Worm (Caenorhabditis elegans) whole organism, L2 larva: ENCODE data around the gene Y37D8A.26.

Source experiments
- C34F6.9 ChIP-seq: fragments of 150-350 bp; optimal IDR thresholded peaks from 2 replicates; lab custom pipeline; 2014; ENCODE audit warnings: missing biosample characterization, missing genetic modification characterization
- F13H6.1 ChIP-seq: sonication (generic microtip); optimal IDR thresholded peaks from 2 replicates; lab custom pipeline; 2016; ENCODE audit warnings: missing genetic modification characterization, missing compliant biosample characterization
- R02D3.7 ChIP-seq: fragments of 150-350 bp; optimal IDR thresholded peaks from 2 replicates; lab custom pipeline; 2014; ENCODE audit warnings: missing biosample characterization, missing genetic modification characterization
- Y55F3AM.14 ChIP-seq: fragments of 200-800 bp; sonication (Bioruptor generic); optimal IDR thresholded peaks from 2 replicates; lab custom pipeline; 2018; ENCODE audit warnings: mild to moderate bottlenecking, missing genetic modification characterization, missing compliant biosample characterization
- ZK546.5 ChIP-seq: sonication (generic microtip); optimal IDR thresholded peaks from 2 replicates; lab custom pipeline; 2017; ENCODE audit warnings: missing biosample characterization, missing genetic modification characterization
- alr-1 ChIP-seq: fragments of 150-350 bp; optimal IDR thresholded peaks from 2 replicates; lab custom pipeline; 2014; ENCODE audit warnings: missing biosample characterization, missing genetic modification characterization
- aly-2 ChIP-seq: fragments of 150-350 bp; optimal IDR thresholded peaks from 2 replicates; lab custom pipeline; 2014; ENCODE audit warnings: missing biosample characterization, missing genetic modification characterization
- ama-1 ChIP-seq: fragments of 150-350 bp; optimal IDR thresholded peaks from 2 replicates; lab custom pipeline; 2018; ENCODE audit warnings: inconsistent platforms
- blmp-1 ChIP-seq: sonication (generic microtip); optimal IDR thresholded peaks from 2 replicates; lab custom pipeline; 2017; ENCODE audit warnings: missing genetic modification characterization, mild to moderate bottlenecking, missing compliant biosample characterization, antibody characterized with exemption, moderate library complexity; ENCODE audit not compliant: insufficient read depth
- ceh-16 ChIP-seq: fragments of 150-350 bp; optimal IDR thresholded peaks from 2 replicates; lab custom pipeline; 2014; ENCODE audit warnings: missing biosample characterization, missing genetic modification characterization
- ceh-82 ChIP-seq: fragments of 150-350 bp; optimal IDR thresholded peaks from 2 replicates; lab custom pipeline; 2014; ENCODE audit warnings: missing biosample characterization, missing genetic modification characterization
- crh-2 ChIP-seq: sonication (generic microtip); optimal IDR thresholded peaks from 2 replicates; lab custom pipeline; 2017; ENCODE audit warnings: missing biosample characterization, missing genetic modification characterization
- dmd-4 ChIP-seq: sonication (generic microtip); optimal IDR thresholded peaks from 2 replicates; lab custom pipeline; 2017; ENCODE audit warnings: missing biosample characterization, missing genetic modification characterization
- egl-27 ChIP-seq: sonication (generic microtip); optimal IDR thresholded peaks from 3 replicates; lab custom pipeline; 2017; ENCODE audit warnings: missing biosample characterization, missing genetic modification reagents, missing genetic modification characterization
- elt-3 ChIP-seq: sonication (generic microtip); optimal IDR thresholded peaks from 2 replicates; lab custom pipeline; 2017; ENCODE audit warnings: missing biosample characterization, missing genetic modification characterization
- fos-1 ChIP-seq: fragments of 150-350 bp; optimal IDR thresholded peaks from 2 replicates; lab custom pipeline; 2014; ENCODE audit warnings: missing biosample characterization, missing genetic modification characterization
- gmeb-1 ChIP-seq: fragments of 150-350 bp; optimal IDR thresholded peaks from 2 replicates; lab custom pipeline; 2014; ENCODE audit warnings: missing biosample characterization, missing genetic modification characterization
- lin-11 ChIP-seq: fragments of 150-350 bp; sonication (generic microtip); optimal IDR thresholded peaks from 2 replicates; lab custom pipeline; 2014; ENCODE audit warnings: missing biosample characterization, missing genetic modification characterization, inconsistent platforms, mixed read lengths
- lin-13 ChIP-seq: fragments of 150-350 bp; optimal IDR thresholded peaks from 2 replicates; lab custom pipeline; 2014; ENCODE audit warnings: missing biosample characterization, missing genetic modification reagents, missing genetic modification characterization
- lin-39 ChIP-seq: fragments of 150-350 bp; optimal IDR thresholded peaks from 2 replicates; lab custom pipeline; 2014; ENCODE audit warnings: missing biosample characterization, missing genetic modification reagents, missing genetic modification characterization
- lsy-2 ChIP-seq, 2 experiments: fragments of 150-350 bp in 1 of 2; sonication (generic microtip) in 1 of 2; optimal IDR thresholded peaks; 2 replicates each; lab custom pipeline; 2014 to 2017; ENCODE audit warnings: missing biosample characterization in 2 of 2, missing genetic modification characterization in 2 of 2
- mab-5 ChIP-seq: fragments of 150-350 bp; optimal IDR thresholded peaks from 2 replicates; lab custom pipeline; 2014; ENCODE audit warnings: missing biosample characterization, missing genetic modification characterization
- mdl-1 ChIP-seq, 2 experiments: fragments of 150-350 bp in 1 of 2; sonication (generic microtip) in 1 of 2; optimal IDR thresholded peaks; 2 replicates each; lab custom pipeline; 2017; ENCODE audit warnings: missing biosample characterization in 2 of 2, missing genetic modification characterization in 2 of 2
- nhr-10 ChIP-seq: sonication (generic microtip); optimal IDR thresholded peaks from 2 replicates; lab custom pipeline; 2017; ENCODE audit warnings: missing biosample characterization, missing genetic modification characterization
- nhr-11 ChIP-seq: fragments of 150-350 bp; optimal IDR thresholded peaks from 2 replicates; lab custom pipeline; 2014; ENCODE audit warnings: missing biosample characterization, missing genetic modification characterization
- nhr-12 ChIP-seq: fragments of 150-350 bp; optimal IDR thresholded peaks from 2 replicates; lab custom pipeline; 2014; ENCODE audit warnings: missing biosample characterization, missing genetic modification characterization
- nhr-129 ChIP-seq: fragments of 150-350 bp; optimal IDR thresholded peaks from 2 replicates; lab custom pipeline; 2014; ENCODE audit warnings: missing biosample characterization, missing genetic modification characterization
- nhr-21 ChIP-seq: fragments of 150-350 bp; optimal IDR thresholded peaks from 2 replicates; lab custom pipeline; 2014; ENCODE audit warnings: missing biosample characterization, missing genetic modification characterization
- nhr-23 ChIP-seq: fragments of 150-350 bp; optimal IDR thresholded peaks from 2 replicates; lab custom pipeline; 2014; ENCODE audit warnings: missing biosample characterization, missing genetic modification reagents, missing genetic modification characterization
- nhr-237 ChIP-seq: fragments of 150-350 bp; optimal IDR thresholded peaks from 2 replicates; lab custom pipeline; 2014; ENCODE audit warnings: missing biosample characterization, missing genetic modification characterization
- nhr-25 ChIP-seq: fragments of 150-350 bp; sonication (generic microtip); optimal IDR thresholded peaks from 3 replicates; lab custom pipeline; 2014; ENCODE audit warnings: missing biosample characterization, missing genetic modification characterization
- nhr-6 ChIP-seq: fragments of 150-350 bp; optimal IDR thresholded peaks from 2 replicates; lab custom pipeline; 2014; ENCODE audit warnings: missing biosample characterization, missing genetic modification characterization
- nhr-77 ChIP-seq: fragments of 150-350 bp; optimal IDR thresholded peaks from 2 replicates; lab custom pipeline; 2014; ENCODE audit warnings: missing biosample characterization, missing genetic modification characterization
- peb-1 ChIP-seq: fragments of 150-350 bp; optimal IDR thresholded peaks from 2 replicates; lab custom pipeline; 2014; ENCODE audit warnings: missing biosample characterization, missing genetic modification characterization
- sem-4 ChIP-seq: fragments of 150-350 bp; optimal IDR thresholded peaks from 2 replicates; lab custom pipeline; 2014; ENCODE audit warnings: missing biosample characterization, missing genetic modification reagents, missing genetic modification characterization
- skn-1 ChIP-seq: sonication (generic microtip); optimal IDR thresholded peaks from 2 replicates; lab custom pipeline; 2017; ENCODE audit warnings: missing biosample characterization, missing genetic modification characterization
- sma-3 ChIP-seq: sonication (generic microtip); optimal IDR thresholded peaks from 2 replicates; lab custom pipeline; 2016; ENCODE audit warnings: missing genetic modification reagents, missing genetic modification characterization, missing compliant biosample characterization
- sma-9 ChIP-seq, 2 experiments: fragments of 150-350 bp in 1 of 2; sonication (generic microtip) in 1 of 2; optimal IDR thresholded peaks; 2 replicates each; lab custom pipeline; 2014 to 2016; ENCODE audit warnings: missing genetic modification characterization in 2 of 2, mild to moderate bottlenecking in 1 of 2, missing biosample characterization in 1 of 2, missing compliant biosample characterization in 1 of 2, missing genetic modification reagents in 1 of 2, moderate library complexity in 1 of 2
- snpc-4 ChIP-seq: fragments of 150-350 bp; optimal IDR thresholded peaks from 2 replicates; lab custom pipeline; 2014; ENCODE audit warnings: missing biosample characterization, missing genetic modification characterization
- zag-1 ChIP-seq: fragments of 150-350 bp; optimal IDR thresholded peaks from 2 replicates; lab custom pipeline; 2014; ENCODE audit warnings: missing biosample characterization, missing genetic modification characterization
- ztf-1 ChIP-seq: fragments of 200-800 bp; sonication (Bioruptor generic); conservative IDR thresholded peaks from 2 replicates; pipeline ENCODE4 v1.3.6; 2022; ENCODE audit warnings: missing genetic modification characterization, missing compliant biosample characterization
- ztf-11 ChIP-seq: sonication (generic microtip); optimal IDR thresholded peaks from 2 replicates; lab custom pipeline; 2017; ENCODE audit warnings: missing biosample characterization, missing genetic modification characterization
- ztf-4 ChIP-seq: fragments of 150-350 bp; optimal IDR thresholded peaks from 2 replicates; lab custom pipeline; 2014; ENCODE audit warnings: missing biosample characterization, missing genetic modification characterization

Y37D8A.26 gene

DNA sequence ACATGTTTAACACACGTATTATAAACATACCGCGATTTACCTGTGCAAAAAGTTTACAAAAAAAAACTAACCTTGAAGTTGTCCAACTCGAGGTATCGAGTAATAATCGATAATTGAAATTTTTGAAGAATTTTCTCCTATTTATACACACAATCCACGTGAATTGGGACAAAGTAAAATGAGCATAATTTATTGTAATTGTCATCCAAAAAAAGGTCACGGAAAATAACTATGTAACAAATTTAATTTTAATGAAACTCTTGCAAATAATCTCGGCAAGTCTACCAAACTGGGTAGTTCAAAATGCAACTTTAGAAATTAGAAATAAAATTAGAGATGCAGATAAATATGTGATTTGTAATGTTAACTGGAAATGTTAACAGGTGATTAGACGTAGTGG is 1.1 kb downstream of the Y37D8A.26 start, which contains the start of gene Y37D8A.5:
TSS of gene Y37D8A.5 (minus strand) at position 101 of the 400 bp plus-strand sequence.
- TF ChIP-seq alr-1 (no peak), blmp-1 (tag; lab: Kevin White, UChicago) (no peak), zag-1 (tag; lab: Kevin White, UChicago) (no peak), nhr-23 (no peak), sma-3 (GFP tag; lab: Kevin White, UChicago) (no peak), peb-1 (tag; lab: Kevin White, UChicago) (no peak), nhr-11 (no peak), snpc-4 (tag; lab: Kevin White, UChicago) (no peak), ama-1 (no peak), ceh-82 (tag; lab: Kevin White, UChicago) (no peak), skn-1 (tag; lab: Kevin White, UChicago) (no peak), Y55F3AM.14 (GFP tag; lab: Kevin White, UChicago) (no peak), lsy-2 (tag; optimal IDR thresholded peaks at IDR 0.05; lab: Kevin White, UChicago) (no peak), ceh-16 (tag; lab: Kevin White, UChicago) (no peak), dmd-4 (tag; lab: Kevin White, UChicago) (no peak), ztf-1 (GFP tag; lab: Robert Waterston, UW) (no peak), elt-3 (tag; lab: Kevin White, UChicago) (no peak), mab-5 (tag; lab: Kevin White, UChicago) (no peak), lin-39 (no peak), ztf-4 (no peak)

ce11 chrIII:12851034-12851433 is 5.5 kb downstream of the Y37D8A.26 start:
- no peak for TF ChIP-seq nhr-77 (tag; lab: Kevin White, UChicago)
- no peak for TF ChIP-seq alr-1
- TF ChIP-seq nhr-129 (tag; lab: Kevin White, UChicago), result no peak
- no peak for TF ChIP-seq F13H6.1 (tag; lab: Kevin White, UChicago)
- peak; percentile 8 for TF ChIP-seq sma-9 (GFP tag; optimal IDR thresholded peaks at IDR 0.05; lab: Kevin White, UChicago)
- TF ChIP-seq sma-9 (tag; optimal IDR thresholded peaks at IDR 0.05; lab: Kevin White, UChicago), result no peak
- TF ChIP-seq nhr-11, result no peak
- no peak for TF ChIP-seq skn-1 (tag; lab: Kevin White, UChicago)
- no peak for TF ChIP-seq gmeb-1 (tag; lab: Kevin White, UChicago)
- TF ChIP-seq C34F6.9 (tag; lab: Kevin White, UChicago), result no peak
- no peak for TF ChIP-seq ceh-16 (tag; lab: Kevin White, UChicago)
- TF ChIP-seq egl-27 (tag; lab: Kevin White, UChicago), result peak; percentile 2
- no peak for TF ChIP-seq blmp-1 (tag; lab: Kevin White, UChicago)
- TF ChIP-seq crh-2, result no peak
- no peak for TF ChIP-seq elt-3 (tag; lab: Kevin White, UChicago)
- no peak for TF ChIP-seq mdl-1 (tag; optimal IDR thresholded peaks at IDR 0.05; lab: Kevin White, UChicago)
- no peak for TF ChIP-seq peb-1 (tag; lab: Kevin White, UChicago)
- TF ChIP-seq nhr-21 (tag; lab: Kevin White, UChicago), result peak; percentile 29
- no peak for TF ChIP-seq ztf-1 (GFP tag; lab: Robert Waterston, UW)
- TF ChIP-seq fos-1, result peak; percentile 54
- no peak for TF ChIP-seq sem-4
- no peak for TF ChIP-seq lin-39
- no peak for TF ChIP-seq nhr-12
- TF ChIP-seq nhr-25 (tag; lab: Kevin White, UChicago), result no peak
- no peak for TF ChIP-seq aly-2
- no peak for TF ChIP-seq R02D3.7 (tag; lab: Kevin White, UChicago)
- no peak for TF ChIP-seq lin-13 (GFP tag; lab: Kevin White, UChicago)
- no peak for TF ChIP-seq nhr-6 (tag; lab: Kevin White, UChicago)
- peak; percentile 7 for TF ChIP-seq sma-3 (GFP tag; lab: Kevin White, UChicago)
- TF ChIP-seq nhr-237, result no peak
- TF ChIP-seq ztf-4, result no peak
- no peak for TF ChIP-seq Y55F3AM.14 (GFP tag; lab: Kevin White, UChicago)
- TF ChIP-seq nhr-10 (tag; lab: Kevin White, UChicago), result no peak
- TF ChIP-seq zag-1 (tag; lab: Kevin White, UChicago), result no peak
- TF ChIP-seq lin-11, result no peak

- TF ChIP-seq nhr-77 (tag; lab: Kevin White, UChicago) (no peak), ceh-16 (tag; lab: Kevin White, UChicago) (no peak), nhr-23 (no peak), fos-1 (peak; percentile 68), lin-11 (no peak), mdl-1 (tag; optimal IDR thresholded peaks at IDR 0.05; lab: Kevin White, UChicago) (no peak), gmeb-1 (tag; lab: Kevin White, UChicago) (no peak), sma-9 (GFP tag; optimal IDR thresholded peaks at IDR 0.05; lab: Kevin White, UChicago) (peak; percentile 43), sma-9 (tag; optimal IDR thresholded peaks at IDR 0.05; lab: Kevin White, UChicago) (no peak), ZK546.5 (no peak), ztf-11 (tag; lab: Kevin White, UChicago) (no peak), zag-1 (tag; lab: Kevin White, UChicago) (no peak), lsy-2 (tag; optimal IDR thresholded peaks at IDR 0.05; lab: Kevin White, UChicago) (no peak)
These were observed 6.8 kb downstream of the Y37D8A.26 start for ce11 chrIII:12849691-12850090.
